Worm (Caenorhabditis elegans) whole organism, L3 larva: ENCODE measurements around the gene bath-24.
"Not testable (repeated sequence)": the region's sequence is repeated elsewhere in the genome, so short reads cannot be mapped to it uniquely, and the experiment has no call there.

Experiments used
- ZK546.5 ChIP-seq: sonication (generic microtip); optimal IDR thresholded peaks from 2 replicates; lab custom pipeline; 2017; ENCODE audit warnings: missing biosample characterization, missing genetic modification characterization
- aly-2 ChIP-seq: fragments of 150-350 bp; optimal IDR thresholded peaks from 2 replicates; lab custom pipeline; 2014; ENCODE audit warnings: missing biosample characterization, missing genetic modification characterization
- ama-1 ChIP-seq: fragments of 150-350 bp; optimal IDR thresholded peaks from 2 replicates; lab custom pipeline; 2018
- ceh-16 ChIP-seq: sonication (generic microtip); optimal IDR thresholded peaks from 2 replicates; lab custom pipeline; 2017; ENCODE audit warnings: missing biosample characterization, missing genetic modification characterization
- ceh-28 ChIP-seq: fragments of 150-350 bp; optimal IDR thresholded peaks from 2 replicates; lab custom pipeline; 2014; ENCODE audit warnings: missing biosample characterization, missing genetic modification reagents, missing genetic modification characterization
- ceh-82 ChIP-seq: fragments of 150-350 bp; optimal IDR thresholded peaks from 2 replicates; lab custom pipeline; 2014; ENCODE audit warnings: missing biosample characterization, missing genetic modification characterization
- ceh-9 ChIP-seq: sonication (generic microtip); optimal IDR thresholded peaks from 2 replicates; lab custom pipeline; 2018; ENCODE audit warnings: missing biosample characterization, missing genetic modification characterization
- daf-12 ChIP-seq: fragments of 150-350 bp; optimal IDR thresholded peaks from 2 replicates; lab custom pipeline; 2014; ENCODE audit warnings: missing biosample characterization, missing genetic modification reagents, missing genetic modification characterization
- egl-27 ChIP-seq: sonication (generic microtip); optimal IDR thresholded peaks from 4 replicates; lab custom pipeline; 2017; ENCODE audit warnings: missing biosample characterization, missing genetic modification reagents, missing genetic modification characterization
- elt-1 ChIP-seq: fragments of 150-350 bp; optimal IDR thresholded peaks from 2 replicates; lab custom pipeline; 2014; ENCODE audit warnings: missing biosample characterization, missing genetic modification characterization
- elt-2 ChIP-seq: sonication (generic microtip); optimal IDR thresholded peaks from 2 replicates; lab custom pipeline; 2016; ENCODE audit warnings: missing genetic modification reagents, mild to moderate bottlenecking, missing genetic modification characterization, missing compliant biosample characterization
- elt-3 ChIP-seq, 3 experiments: fragments of 150-350 bp in 1 of 3; sonication (generic microtip) in 2 of 3; optimal IDR thresholded peaks; 2 replicates in 2 of 3; 4 replicates in 1 of 3; lab custom pipeline; 2014 to 2017; ENCODE audit warnings: missing biosample characterization in 3 of 3, missing genetic modification characterization in 3 of 3
- eor-1 ChIP-seq, 2 experiments: fragments of 150-350 bp; optimal IDR thresholded peaks; 2 replicates each; lab custom pipeline; 2014 to 2018; ENCODE audit warnings: missing biosample characterization in 2 of 2, missing genetic modification characterization in 2 of 2
- fkh-2 ChIP-seq: fragments of 150-350 bp; optimal IDR thresholded peaks from 2 replicates; lab custom pipeline; 2014; ENCODE audit warnings: missing biosample characterization, missing genetic modification reagents, missing genetic modification characterization
- fos-1 ChIP-seq: fragments of 150-350 bp; optimal IDR thresholded peaks from 2 replicates; lab custom pipeline; 2014; ENCODE audit warnings: missing biosample characterization, missing genetic modification characterization
- hmg-11 ChIP-seq: sonication (generic microtip); optimal IDR thresholded peaks from 2 replicates; lab custom pipeline; 2016; ENCODE audit warnings: missing genetic modification characterization, missing compliant biosample characterization
- jun-1 ChIP-seq: fragments of 150-350 bp; optimal IDR thresholded peaks from 2 replicates; lab custom pipeline; 2014; ENCODE audit warnings: missing biosample characterization, missing genetic modification reagents, missing genetic modification characterization
- lsy-12 ChIP-seq: sonication (generic microtip); optimal IDR thresholded peaks from 2 replicates; lab custom pipeline; 2016; ENCODE audit warnings: mild to moderate bottlenecking, missing genetic modification characterization, missing compliant biosample characterization
- mdl-1 ChIP-seq: fragments of 150-350 bp; optimal IDR thresholded peaks from 2 replicates; lab custom pipeline; 2014; ENCODE audit warnings: missing biosample characterization, missing genetic modification characterization
- nhr-12 ChIP-seq: fragments of 150-350 bp; optimal IDR thresholded peaks from 2 replicates; lab custom pipeline; 2014; ENCODE audit warnings: missing biosample characterization, missing genetic modification characterization
- nhr-23 ChIP-seq: fragments of 150-350 bp; optimal IDR thresholded peaks from 2 replicates; lab custom pipeline; 2014; ENCODE audit warnings: missing biosample characterization, missing genetic modification reagents, missing genetic modification characterization
- nhr-237 ChIP-seq: fragments of 150-350 bp; optimal IDR thresholded peaks from 2 replicates; lab custom pipeline; 2014; ENCODE audit warnings: missing biosample characterization, missing genetic modification characterization
- nhr-25 ChIP-seq: sonication (generic microtip); optimal IDR thresholded peaks from 2 replicates; lab custom pipeline; 2017; ENCODE audit warnings: missing biosample characterization, missing genetic modification characterization
- nhr-28 ChIP-seq: fragments of 150-350 bp; optimal IDR thresholded peaks from 2 replicates; lab custom pipeline; 2014; ENCODE audit warnings: missing biosample characterization, missing genetic modification characterization
- nhr-43 ChIP-seq: sonication (generic microtip); optimal IDR thresholded peaks from 2 replicates; lab custom pipeline; 2016; ENCODE audit warnings: mild to moderate bottlenecking, missing genetic modification characterization, missing compliant biosample characterization; ENCODE audit not compliant: poor library complexity, severe bottlenecking
- nhr-67 ChIP-seq: fragments of 150-350 bp; optimal IDR thresholded peaks from 2 replicates; lab custom pipeline; 2014; ENCODE audit warnings: missing biosample characterization, missing genetic modification characterization
- nhr-76 ChIP-seq: fragments of 150-350 bp; sonication (generic microtip); optimal IDR thresholded peaks from 5 replicates; lab custom pipeline; 2014; ENCODE audit warnings: missing biosample characterization, missing genetic modification characterization
- pqm-1 ChIP-seq: fragments of 150-350 bp; optimal IDR thresholded peaks from 2 replicates; lab custom pipeline; 2017; ENCODE audit warnings: missing biosample characterization, missing genetic modification characterization, inconsistent platforms
- sea-2 ChIP-seq: fragments of 150-350 bp; sonication (generic microtip); optimal IDR thresholded peaks from 4 replicates; lab custom pipeline; 2014; ENCODE audit warnings: missing biosample characterization, missing genetic modification reagents, missing genetic modification characterization
- snpc-4 ChIP-seq: fragments of 150-350 bp; optimal IDR thresholded peaks from 2 replicates; lab custom pipeline; 2014; ENCODE audit warnings: missing biosample characterization, missing genetic modification characterization
- unc-39 ChIP-seq: sonication (generic microtip); optimal IDR thresholded peaks from 4 replicates; lab custom pipeline; 2017; ENCODE audit warnings: missing biosample characterization, missing genetic modification characterization
- unc-62 ChIP-seq: fragments of 150-350 bp; sonication (generic microtip); optimal IDR thresholded peaks from 4 replicates; lab custom pipeline; 2014; ENCODE audit warnings: missing biosample characterization, missing genetic modification reagents, missing genetic modification characterization
- zag-1 ChIP-seq: fragments of 150-350 bp; optimal IDR thresholded peaks from 2 replicates; lab custom pipeline; 2014; ENCODE audit warnings: missing biosample characterization, missing genetic modification characterization
- ztf-11 ChIP-seq: fragments of 150-350 bp; optimal IDR thresholded peaks from 2 replicates; lab custom pipeline; 2014; ENCODE audit warnings: missing biosample characterization, missing genetic modification characterization
- ztf-4 ChIP-seq: fragments of 150-350 bp; optimal IDR thresholded peaks from 2 replicates; lab custom pipeline; 2014; ENCODE audit warnings: missing biosample characterization, missing genetic modification characterization

The bath-24 gene

ce11 chrII:2023514-2023913, 21.9 kb downstream of the bath-24 start, which contains the start of gene cya-2:
TSS of gene cya-2 (minus strand) at chrII:2023614.
- not testable (repeated sequence) for TF ChIP-seq ceh-9, ceh-16, nhr-25 (tag; lab: Kevin White, UChicago)

- no peak for TF ChIP-seq sea-2 (GFP tag; lab: Kevin White, UChicago)
- no peak for TF ChIP-seq elt-3 (tag; optimal IDR thresholded peaks at IDR 0.05; lab: Kevin White, UChicago)
- peak; percentile 76 for TF ChIP-seq ceh-28 (tag; lab: Kevin White, UChicago)
- TF ChIP-seq nhr-12 (tag; lab: Kevin White, UChicago), result no peak
- TF ChIP-seq nhr-76 (tag; lab: Kevin White, UChicago), result no peak
- TF ChIP-seq daf-12 (tag; lab: Kevin White, UChicago), result no peak
Observed at ce11 chrII:2013856-2014255, 31.5 kb downstream of the bath-24 start.

- TF ChIP-seq nhr-67 (tag; lab: Kevin White, UChicago) (no peak), pqm-1 (tag; lab: Kevin White, UChicago) (no peak), fkh-2 (tag; lab: Kevin White, UChicago) (no peak), ceh-16 (tag; lab: Kevin White, UChicago) (no peak), aly-2 (tag; lab: Kevin White, UChicago) (no peak), ceh-82 (tag; lab: Kevin White, UChicago) (no peak), daf-12 (tag; lab: Kevin White, UChicago) (no peak), hmg-11 (no peak), nhr-25 (tag; lab: Kevin White, UChicago) (no peak), lsy-12 (tag; lab: Kevin White, UChicago) (no peak), zag-1 (no peak), mdl-1 (tag; lab: Kevin White, UChicago) (no peak), ztf-11 (tag; lab: Kevin White, UChicago) (no peak)
Observed at ce11 chrII:2012698-2013097, 32.7 kb downstream of the bath-24 start, which contains the start of gene F59H6.15. TSS of gene F59H6.15 (plus strand) at chrII:2012998.

- TF ChIP-seq nhr-43 (tag; lab: Kevin White, UChicago), result no peak
- no peak for TF ChIP-seq lsy-12 (tag; lab: Kevin White, UChicago)
- no peak for TF ChIP-seq elt-3 (tag; optimal IDR thresholded peaks at IDR 0.05; lab: Kevin White, UChicago)
- TF ChIP-seq unc-39 (tag; lab: Kevin White, UChicago), result no peak
- no peak for TF ChIP-seq snpc-4 (tag; lab: Kevin White, UChicago)
- TF ChIP-seq fkh-2 (tag; lab: Kevin White, UChicago), result no peak
- no peak for TF ChIP-seq fos-1 (tag; lab: Kevin White, UChicago)
- TF ChIP-seq ceh-82 (tag; lab: Kevin White, UChicago), result no peak
- no peak for TF ChIP-seq elt-1 (tag; lab: Kevin White, UChicago)
Observed at ce11 chrII:2011179-2011578, 34.2 kb downstream of the bath-24 start.

DNA sequence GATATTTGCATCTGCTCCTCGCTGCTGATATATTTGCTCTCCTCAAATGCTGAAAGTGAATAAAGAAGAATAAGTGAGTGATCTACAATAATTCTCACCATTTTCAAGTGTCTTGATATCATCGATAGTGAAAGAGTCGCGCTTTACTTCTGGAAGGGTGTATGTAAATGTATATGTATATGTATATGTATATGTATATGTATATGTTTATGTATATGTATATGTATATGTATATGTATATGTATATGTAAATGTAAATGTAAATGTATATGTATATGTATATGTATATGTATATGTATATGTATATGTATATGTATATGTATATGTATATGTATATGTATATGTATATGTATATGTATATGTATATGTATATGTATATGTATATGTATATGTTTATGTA, 44.7 kb downstream of the bath-24 start, which contains the start of gene ceh-84:
ceh-84 (minus strand) TSS at position 101 of the 400 bp plus-strand sequence.
- not testable (repeated sequence) for TF ChIP-seq nhr-23, fkh-2, pqm-1 (tag; lab: Kevin White, UChicago)

DNA sequence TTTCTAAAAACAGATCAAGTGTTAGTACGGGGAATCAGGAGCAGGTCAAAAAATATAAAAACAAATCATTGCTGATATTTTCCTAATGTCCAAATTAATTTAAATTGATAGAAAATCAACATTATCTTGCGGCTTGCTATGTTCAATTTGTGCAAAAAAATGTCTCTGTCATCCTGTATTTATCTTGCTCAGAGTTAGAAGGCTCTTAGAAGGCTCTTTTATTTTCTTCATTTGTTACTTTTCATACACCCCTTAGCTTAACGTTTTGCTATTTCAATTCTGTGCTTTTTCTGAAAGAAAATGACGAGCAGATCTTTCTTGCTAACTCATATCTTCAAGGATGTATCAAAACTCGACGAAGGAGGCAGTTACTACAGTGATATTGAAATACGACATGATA, 46.8 kb downstream of the bath-24 start, which contains the start of gene math-19:
math-19 (plus strand) TSS at position 301 of the 400 bp plus-strand sequence.
- not testable (repeated sequence) for TF ChIP-seq ceh-16 (tag; lab: Kevin White, UChicago); unc-62 (GFP tag; lab: Kevin White, UChicago); ama-1 (lab: Kevin White, UChicago)

- TF ChIP-seq jun-1 (tag; lab: Kevin White, UChicago) (no peak), elt-3 (tag; optimal IDR thresholded peaks at IDR 0.05; lab: Kevin White, UChicago) (no peak), ZK546.5 (no peak), eor-1 (tag; optimal IDR thresholded peaks at IDR 0.05; lab: Kevin White, UChicago) (no peak), nhr-28 (tag; lab: Kevin White, UChicago) (no peak), elt-2 (tag; lab: Kevin White, UChicago) (no peak), zag-1 (no peak), ceh-82 (tag; lab: Kevin White, UChicago) (no peak), aly-2 (tag; lab: Kevin White, UChicago) (no peak), ceh-28 (tag; lab: Kevin White, UChicago) (no peak), nhr-237 (no peak), egl-27 (tag; lab: Kevin White, UChicago) (no peak), ztf-4 (tag; lab: Kevin White, UChicago) (no peak)
Observed at ce11 chrII:1996237-1996636, 49.2 kb downstream of the bath-24 start, which contains the start of gene math-20. TSS of gene math-20 (plus strand) at chrII:1996537.
